Worm (Caenorhabditis elegans) whole organism, dauer: ENCODE results near the gene fbxb-81.

ENCODE experiments used
- unc-62 ChIP-seq: sonication (generic microtip); optimal IDR thresholded peaks from 2 replicates; lab custom pipeline; 2017; ENCODE audit warnings: missing biosample characterization, missing genetic modification reagents, missing genetic modification characterization

The fbxb-81 gene

DNA sequence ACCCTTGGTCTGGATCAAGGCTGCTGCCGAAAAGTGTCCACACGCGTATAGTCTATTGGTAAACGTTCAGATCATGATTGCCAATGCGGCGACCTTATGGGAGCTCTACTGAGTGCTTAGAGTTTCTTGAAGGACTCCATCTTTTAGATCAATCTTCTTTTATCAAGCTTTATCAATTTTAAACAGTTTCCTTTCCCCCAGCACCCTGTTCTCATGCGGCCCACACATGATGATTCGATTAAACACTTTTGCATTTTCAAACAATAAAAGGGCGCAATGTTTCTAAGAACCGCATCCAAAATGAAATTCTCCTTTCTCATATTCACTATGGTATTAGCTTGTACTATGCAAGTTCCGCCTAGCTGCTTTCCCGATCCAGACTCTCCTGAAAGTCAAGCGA, 24.4 kb upstream of the fbxb-81 start, which contains the start of gene F40G9.7:
TSS of gene F40G9.7 (plus strand) at position 301 of the 400 bp plus-strand sequence.
- no peak for TF ChIP-seq unc-62 (GFP tag; lab: Kevin White, UChicago)

DNA sequence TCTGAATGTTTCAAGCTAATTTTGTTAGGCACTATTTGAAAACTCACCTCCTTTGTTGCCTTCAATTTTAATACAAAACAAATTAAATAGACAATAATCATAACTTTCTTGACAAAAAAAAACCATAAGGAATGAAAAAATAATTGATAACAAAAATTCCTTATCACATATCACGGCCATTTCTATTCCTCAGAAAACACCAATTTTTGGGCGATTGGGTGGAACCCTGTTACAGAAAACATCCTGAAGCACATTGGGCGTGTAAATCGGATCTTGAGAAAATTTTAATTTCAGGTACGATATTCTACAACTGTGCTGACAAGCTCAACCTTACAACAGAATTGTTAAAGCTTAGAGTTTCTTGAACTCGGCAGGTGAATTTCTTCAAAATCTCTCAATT, 23.8 kb upstream of the fbxb-81 start, which contains the start of gene F40G9.8:
TSS of gene F40G9.8 (minus strand) at position 101 of the 400 bp plus-strand sequence.
- TF ChIP-seq unc-62 (GFP tag; lab: Kevin White, UChicago), result no peak

DNA sequence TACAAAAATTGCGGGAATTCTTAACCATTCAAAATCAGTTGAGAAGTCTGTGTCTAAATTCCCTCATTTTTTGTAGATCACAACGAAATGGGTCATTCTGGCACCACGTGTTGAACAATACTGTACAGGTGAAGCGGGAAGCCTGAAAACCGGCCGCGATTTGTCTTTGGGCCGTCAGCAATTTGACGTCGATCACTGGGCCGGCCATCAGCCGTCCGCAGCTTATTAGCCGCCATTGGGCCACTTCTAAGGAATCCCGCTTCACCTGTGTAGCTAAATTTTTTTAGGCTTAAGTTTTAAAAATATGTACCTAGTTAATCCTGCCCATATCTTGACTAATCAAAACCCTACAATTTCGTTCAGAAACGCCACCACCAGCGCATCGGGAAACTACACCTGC, 18.6 kb upstream of the fbxb-81 start:
- TF ChIP-seq unc-62 (GFP tag; lab: Kevin White, UChicago), result no peak

DNA sequence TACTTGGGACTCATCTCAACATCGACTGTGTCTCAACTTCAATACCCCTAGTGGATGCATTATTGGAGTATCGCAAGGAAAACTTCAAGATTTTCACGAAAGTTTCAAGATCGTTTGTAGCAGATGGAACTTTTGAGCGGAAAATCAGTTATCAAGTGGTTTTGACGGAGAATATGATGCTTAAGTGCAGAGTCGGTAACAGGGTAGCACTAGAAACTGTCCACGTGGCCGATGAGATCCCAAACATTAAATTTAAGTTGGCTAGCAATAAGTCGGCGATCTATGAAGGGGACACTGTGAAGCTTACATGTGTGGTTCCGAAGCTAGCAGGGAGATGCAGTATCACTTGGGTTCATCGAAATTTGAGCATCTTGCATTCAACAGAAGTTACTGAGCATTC, 18.1 kb upstream of the fbxb-81 start:
- TF ChIP-seq unc-62 (GFP tag; lab: Kevin White, UChicago), result no peak

DNA sequence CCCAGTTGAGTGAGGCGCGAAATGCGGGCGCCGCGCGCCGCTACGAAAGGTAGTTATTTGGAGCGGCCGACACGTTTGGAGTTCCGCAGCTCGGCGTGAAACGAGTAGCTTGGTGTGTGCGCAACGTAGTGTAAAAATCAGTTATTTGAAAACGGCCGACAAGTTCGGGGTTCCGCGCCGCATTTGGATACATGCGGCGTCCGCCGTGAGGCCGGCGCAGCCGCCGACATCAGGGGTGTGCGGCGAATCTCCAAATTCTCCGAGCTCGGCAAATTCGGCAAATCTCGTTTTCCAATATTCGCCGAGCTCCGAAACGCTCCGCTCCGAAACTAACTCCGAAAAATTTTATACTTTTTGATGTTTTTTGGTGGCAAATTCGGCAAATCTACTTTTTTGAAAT, 17.0 kb upstream of the fbxb-81 start:
- TF ChIP-seq unc-62 (GFP tag; lab: Kevin White, UChicago), result no peak

DNA sequence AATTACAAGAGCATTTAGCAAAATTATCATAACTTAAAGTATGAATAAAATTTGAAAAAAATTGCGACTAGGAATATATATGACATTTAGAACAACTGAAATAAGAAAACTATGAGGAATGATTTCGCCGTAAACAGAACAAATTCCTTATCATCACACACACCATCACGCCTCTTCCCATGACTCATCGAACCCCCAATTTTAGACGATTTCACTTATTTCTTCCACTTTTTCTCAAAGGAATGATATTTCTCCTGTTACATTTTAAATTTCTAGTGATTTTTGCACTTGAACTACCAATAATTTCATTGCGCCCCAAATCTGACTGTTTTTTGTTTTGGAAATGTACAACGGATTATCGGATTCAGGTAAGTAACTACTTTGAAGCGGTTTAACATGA, 15.6 kb upstream of the fbxb-81 start, which contains the start of the genes zig-13 and ver-1:
TSS of gene zig-13 (minus strand) at position 101 of the 400 bp plus-strand sequence.
TSS of gene ver-1 (plus strand) at position 180 of the 400 bp plus-strand sequence.
- no peak for TF ChIP-seq unc-62 (GFP tag; lab: Kevin White, UChicago)

DNA sequence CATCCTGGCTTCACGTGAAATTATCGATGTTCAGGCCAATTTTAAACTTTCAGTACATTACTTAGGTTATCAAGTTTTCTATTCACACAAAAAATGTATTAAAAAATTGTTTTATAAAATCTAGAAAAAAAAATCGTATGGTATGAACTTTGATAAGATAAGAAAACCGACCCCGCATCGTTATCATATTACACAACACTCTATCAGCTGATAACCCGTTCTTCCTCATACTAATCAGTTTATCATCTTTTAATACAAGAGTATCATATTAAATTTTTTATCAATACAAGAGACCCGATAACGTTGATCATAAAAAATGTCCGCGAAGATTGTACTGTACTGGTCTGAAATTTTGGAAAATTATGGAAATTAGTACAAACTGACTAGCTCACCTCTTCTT, 13.2 kb upstream of the fbxb-81 start:
- no peak for TF ChIP-seq unc-62 (GFP tag; lab: Kevin White, UChicago)

DNA sequence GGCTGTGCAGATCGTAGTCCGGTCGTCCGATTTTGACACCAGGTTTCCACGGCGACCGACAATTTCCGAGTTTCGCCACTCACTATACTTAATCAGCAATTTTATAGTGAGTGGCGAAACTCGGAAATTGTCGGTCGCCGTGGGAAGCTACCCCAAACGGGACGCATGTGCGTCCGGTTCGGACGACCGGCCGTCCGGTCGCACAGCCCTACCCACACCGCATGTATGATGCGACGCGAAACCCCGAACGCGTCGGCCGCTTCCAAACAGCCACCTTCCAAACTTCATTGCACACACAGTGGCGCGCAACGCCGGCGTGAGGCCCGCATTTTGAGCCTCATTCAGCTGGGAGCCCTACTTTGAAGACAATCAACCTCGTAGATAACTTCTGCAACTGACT, 10.1 kb upstream of the fbxb-81 start:
- no peak for TF ChIP-seq unc-62 (GFP tag; lab: Kevin White, UChicago)

DNA sequence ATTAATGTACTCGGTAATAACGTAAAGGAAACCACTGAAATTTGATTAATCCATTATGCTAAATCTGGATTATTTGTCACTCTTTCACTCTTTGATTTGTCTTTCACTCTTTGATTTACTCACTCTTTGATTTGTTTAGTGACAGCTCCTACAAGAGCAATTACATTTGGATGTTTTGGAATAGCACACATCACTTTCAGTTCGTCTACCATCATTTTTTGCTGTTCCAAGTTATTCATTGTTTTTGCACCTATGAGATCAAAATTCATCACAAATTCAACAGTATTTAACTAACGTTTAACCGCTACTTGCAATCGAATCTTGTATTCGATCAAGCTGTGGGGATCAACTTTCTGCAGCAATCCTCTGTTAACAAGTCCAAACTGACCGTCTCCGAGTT, 8.1 kb upstream of the fbxb-81 start:
- no peak for TF ChIP-seq unc-62 (GFP tag; lab: Kevin White, UChicago)

DNA sequence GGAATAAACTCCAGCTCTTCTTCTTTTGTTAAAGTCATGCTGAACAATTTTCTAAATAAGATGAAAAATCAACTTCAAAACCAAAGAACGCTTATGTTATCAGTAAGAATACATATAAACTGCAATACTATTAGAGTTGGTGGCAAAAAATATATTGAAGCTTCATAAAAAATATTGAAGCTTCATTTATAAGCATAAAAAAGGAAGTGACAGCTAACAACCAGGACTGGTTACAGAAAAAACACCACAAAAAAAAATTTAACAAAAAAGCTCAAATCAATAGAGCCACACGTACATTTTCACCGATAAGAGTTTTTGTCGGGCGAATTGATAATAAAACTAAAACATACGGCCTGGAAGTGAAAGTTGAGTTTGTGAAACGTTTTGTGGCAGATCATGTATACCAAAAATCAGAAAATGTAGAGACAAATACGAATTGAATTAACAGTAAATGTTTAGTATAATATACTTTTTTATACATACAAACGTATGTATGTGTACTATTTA, 6.6 kb upstream of the fbxb-81 start, which contains the start of gene sqst-5:
TSS of gene sqst-5 (minus strand) at position 51 of the 507 bp plus-strand sequence.
- TF ChIP-seq unc-62 (GFP tag; lab: Kevin White, UChicago), result no peak

DNA sequence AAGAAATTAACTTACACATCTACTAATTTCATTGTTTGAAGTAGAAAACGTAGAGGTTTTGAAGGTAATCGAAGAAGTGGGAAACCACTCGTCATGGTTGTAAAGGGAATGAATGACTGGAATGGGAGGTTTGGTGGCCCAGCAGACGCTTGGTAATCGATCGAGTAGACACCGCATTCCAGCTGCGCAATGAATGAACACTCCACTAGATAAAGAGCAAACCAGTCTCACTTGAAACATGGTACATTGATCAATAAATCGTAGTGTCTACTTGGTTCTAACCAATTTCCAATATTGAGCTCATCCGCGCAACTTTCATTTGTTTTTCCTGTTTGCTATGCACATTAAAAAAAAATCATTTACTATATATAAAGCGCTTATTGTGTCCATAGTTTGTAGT, 5.4 kb upstream of the fbxb-81 start, which contains the start of gene fbxb-84:
TSS of gene fbxb-84 (minus strand) at position 101 of the 400 bp plus-strand sequence.
- TF ChIP-seq unc-62 (GFP tag; lab: Kevin White, UChicago), result no peak

DNA sequence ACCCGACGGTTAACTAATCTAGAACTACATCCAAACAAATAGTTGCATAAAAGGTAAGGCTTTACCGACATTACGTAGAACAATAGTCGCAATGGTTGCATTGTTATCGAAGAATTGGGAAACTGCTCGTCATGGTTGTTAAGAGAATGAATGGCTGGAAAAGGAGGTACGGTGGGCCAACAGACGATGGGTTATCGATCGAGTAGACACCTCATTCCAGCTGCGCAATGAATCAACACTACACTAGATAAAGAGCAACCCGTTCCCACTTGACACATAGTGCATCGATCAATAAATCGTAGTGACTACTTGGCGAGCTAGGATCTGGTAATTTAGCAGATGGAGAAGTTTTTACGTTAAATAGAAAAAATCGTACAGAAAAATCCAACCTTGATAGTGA, 4.1 kb upstream of the fbxb-81 start, which contains the start of the genes T17A3.12 and fbxb-83:
TSS of gene T17A3.12 (minus strand) at position 101 of the 400 bp plus-strand sequence.
TSS of gene fbxb-83 (minus strand) at position 134 of the 400 bp plus-strand sequence.
- TF ChIP-seq unc-62 (GFP tag; lab: Kevin White, UChicago), result no peak

DNA sequence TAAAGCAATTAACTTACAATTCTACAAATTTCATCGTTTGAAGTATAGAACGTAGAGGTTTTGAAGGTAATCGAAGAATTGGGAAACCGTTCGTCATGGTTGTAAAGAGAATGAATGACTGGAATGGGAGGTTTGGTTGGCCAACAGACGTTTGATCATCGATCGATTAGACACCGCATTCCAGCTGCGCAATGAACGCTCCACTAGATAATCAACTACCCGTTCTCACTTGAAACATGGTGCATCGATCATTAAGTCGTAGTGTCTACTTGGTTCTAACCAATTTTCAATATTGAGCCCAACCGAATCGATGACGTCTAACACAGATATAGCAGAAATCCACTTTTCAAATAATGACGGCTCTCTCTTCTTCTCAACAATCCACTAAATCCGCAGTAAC, 2.1 kb upstream of the fbxb-81 start, which contains the start of gene fbxb-82:
TSS of gene fbxb-82 (minus strand) at position 101 of the 400 bp plus-strand sequence.
- no peak for TF ChIP-seq unc-62 (GFP tag; lab: Kevin White, UChicago)

DNA sequence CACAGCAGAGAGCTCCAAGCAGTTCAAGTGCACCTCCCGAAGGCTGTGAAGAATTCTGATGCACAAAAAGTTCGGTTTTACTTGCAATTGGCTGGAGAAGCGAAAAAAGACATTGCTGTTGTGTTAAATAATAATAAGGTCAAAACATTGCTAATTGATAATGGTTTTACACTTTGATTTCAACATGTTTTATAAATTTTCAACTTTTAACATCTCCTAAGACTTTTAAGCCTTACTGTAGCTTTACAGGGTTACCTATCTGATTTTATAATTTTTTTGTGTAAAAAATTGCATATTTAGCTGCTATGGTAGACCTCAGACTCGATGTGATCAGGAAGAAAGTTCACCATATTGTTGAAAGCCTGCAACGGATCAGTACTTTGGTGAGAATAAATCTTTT, 6.8 kb downstream of the fbxb-81 start, which contains the start of gene pals-25:
TSS of gene pals-25 (plus strand) at position 301 of the 400 bp plus-strand sequence.
- no peak for TF ChIP-seq unc-62 (GFP tag; lab: Kevin White, UChicago)

DNA sequence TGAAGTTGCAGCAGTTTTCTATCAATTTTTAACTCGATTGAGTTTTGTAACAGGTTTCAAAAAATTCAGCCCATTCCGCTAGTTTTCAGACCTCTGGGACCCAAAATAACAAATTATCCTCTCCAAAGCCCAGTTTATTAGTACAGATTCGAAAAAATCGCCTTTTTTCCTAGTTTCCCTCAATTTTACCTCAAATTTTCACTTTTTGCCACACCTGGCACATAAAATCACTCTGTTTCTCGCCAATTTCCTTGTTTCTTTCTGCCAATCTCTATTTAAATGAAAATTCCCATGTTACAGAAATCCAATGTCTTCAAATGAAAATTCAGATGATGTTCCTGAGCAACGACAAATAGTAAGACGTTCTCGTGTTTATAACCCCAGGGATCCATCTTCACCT, 8.9 kb downstream of the fbxb-81 start, which contains the start of gene pals-22:
TSS of gene pals-22 (plus strand) at position 301 of the 400 bp plus-strand sequence.
- TF ChIP-seq unc-62 (GFP tag; lab: Kevin White, UChicago), result no peak

DNA sequence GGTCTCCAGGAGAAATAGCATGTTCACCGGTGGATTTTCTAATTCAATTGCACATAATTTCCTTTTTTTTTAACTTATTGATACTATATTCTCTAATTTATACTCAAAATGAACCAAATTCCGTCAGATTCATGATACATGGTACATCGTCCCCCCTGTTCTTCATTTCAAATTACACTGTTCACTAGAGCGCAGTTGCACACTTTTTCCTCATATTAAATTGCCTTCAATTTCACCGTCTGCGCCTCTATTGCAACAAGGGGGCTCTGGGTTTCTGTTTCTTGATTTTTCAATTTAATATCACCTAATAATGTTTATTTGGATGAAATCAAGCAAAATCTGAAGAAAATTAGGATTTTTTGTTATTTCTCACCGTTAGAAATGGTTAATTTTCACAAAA, 9.4 kb downstream of the fbxb-81 start:
- no peak for TF ChIP-seq unc-62 (GFP tag; lab: Kevin White, UChicago)

DNA sequence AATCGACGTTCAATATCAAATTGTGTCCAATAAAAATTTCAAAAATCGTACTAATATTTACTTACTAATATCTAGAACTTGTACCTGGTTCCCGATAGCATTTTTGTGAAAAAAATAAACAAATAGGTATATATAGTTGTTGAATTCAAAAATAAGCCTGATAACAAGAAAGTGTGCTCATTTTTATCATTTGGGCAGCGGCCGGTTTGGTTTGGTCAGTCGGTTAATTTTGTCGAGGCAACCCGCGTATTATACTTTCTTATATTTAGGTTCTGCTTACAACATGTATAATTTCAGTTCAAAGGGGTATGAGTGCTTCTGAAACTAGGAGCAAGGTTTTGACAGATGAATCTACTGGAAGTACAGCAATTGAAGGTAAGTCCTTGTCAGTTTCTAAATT, 10.4 kb downstream of the fbxb-81 start, which contains the start of the genes nhr-280 and C29F9.2:
TSS of gene nhr-280 (minus strand) at position 101 of the 400 bp plus-strand sequence.
TSS of gene C29F9.2 (plus strand) at position 298 of the 400 bp plus-strand sequence.
- no peak for TF ChIP-seq unc-62 (GFP tag; lab: Kevin White, UChicago)
